Fruit fly (Drosophila melanogaster) whole organism, wandering third instar larva: ENCODE data around the gene CG13010.

Experiments used
- CrebA ChIP-seq: fragments of 200-800 bp; sonication (Bioruptor generic); optimal IDR thresholded peaks from 2 replicates; lab custom pipeline; 2016; ENCODE audit warnings: missing biosample characterization, mild to moderate bottlenecking, missing genetic modification characterization, borderline replicate concordance
- lola ChIP-seq: fragments of >200 bp; optimal IDR thresholded peaks from 2 replicates; lab custom pipeline; 2017; ENCODE audit warnings: missing biosample characterization, missing genetic modification characterization
- usp ChIP-seq: fragments of >200 bp; optimal IDR thresholded peaks from 2 replicates; lab custom pipeline; 2017; ENCODE audit warnings: missing biosample characterization, missing genetic modification characterization

dm6 chrX:16645472-16645871 lies 33.3 kb downstream of the CG13010 start:
- TF ChIP-seq usp, result no peak
- TF ChIP-seq lola (GFP tag; lab: Kevin White, UChicago), result no peak
- no peak for TF ChIP-seq CrebA (GFP tag; lab: Kevin White, UChicago)
